Worm (Caenorhabditis elegans): ENCODE results near the gene twk-14.

The twk-14 gene

ce11 chrV:12352445-12352844, 43.1 kb downstream of the twk-14 start, which contains the start of gene sqt-3:
Gene sqt-3, plus strand, starts transcription at chrV:12352745.
- no peak for TF ChIP-seq F37B4.10 (GFP tag; IDR thresholded peaks at IDR 0.05)
- TF ChIP-seq T26A5.8 (tag; optimal IDR thresholded peaks at IDR 0.05): no peak
- no peak for TF ChIP-seq madf-8 (GFP tag; conservative IDR thresholded peaks at IDR 0.05)
- TF ChIP-seq B0019.2 (GFP tag; conservative IDR thresholded peaks at IDR 0.05): no peak
- no peak for TF ChIP-seq lir-1 (GFP tag; conservative IDR thresholded peaks at IDR 0.05)
- TF ChIP-seq unc-62 (GFP tag; optimal IDR thresholded peaks at IDR 0.05): no peak
- no peak for TF ChIP-seq ama-1 (optimal IDR thresholded peaks at IDR 0.05)
- TF ChIP-seq ama-1 (GFP tag; optimal IDR thresholded peaks at IDR 0.05): no peak
- no peak for TF ChIP-seq nhr-80 (tag; optimal IDR thresholded peaks at IDR 0.05)
- no peak for TF ChIP-seq egrh-3 (GFP tag; IDR thresholded peaks at IDR 0.05)
- no peak for TF ChIP-seq mxl-1 (tag; optimal IDR thresholded peaks at IDR 0.05)
- no peak for TF ChIP-seq somi-1 (GFP tag; optimal IDR thresholded peaks at IDR 0.05)
- TF ChIP-seq ceh-79 (tag; optimal IDR thresholded peaks at IDR 0.05): no peak
- TF ChIP-seq lsy-27 (tag; optimal IDR thresholded peaks at IDR 0.05; ENCODE audit: borderline replicate concordance, insufficient read depth): no peak
- TF ChIP-seq tbp1 (GFP tag; optimal IDR thresholded peaks at IDR 0.05): no peak
- no peak for TF ChIP-seq rpc-1 (optimal IDR thresholded peaks at IDR 0.05)
- TF ChIP-seq rpc-1 (tag; optimal IDR thresholded peaks at IDR 0.05): no peak
- TF ChIP-seq F55B11.4 (tag; optimal IDR thresholded peaks at IDR 0.05; ENCODE audit: borderline replicate concordance, insufficient read depth): no peak
- TF ChIP-seq F10E7.11 (tag; optimal IDR thresholded peaks at IDR 0.05): no peak
- TF ChIP-seq bed-1 (GFP tag; IDR thresholded peaks at IDR 0.05): no peak
- TF ChIP-seq lsl-1 (GFP tag; optimal IDR thresholded peaks at IDR 0.05): no peak

DNA sequence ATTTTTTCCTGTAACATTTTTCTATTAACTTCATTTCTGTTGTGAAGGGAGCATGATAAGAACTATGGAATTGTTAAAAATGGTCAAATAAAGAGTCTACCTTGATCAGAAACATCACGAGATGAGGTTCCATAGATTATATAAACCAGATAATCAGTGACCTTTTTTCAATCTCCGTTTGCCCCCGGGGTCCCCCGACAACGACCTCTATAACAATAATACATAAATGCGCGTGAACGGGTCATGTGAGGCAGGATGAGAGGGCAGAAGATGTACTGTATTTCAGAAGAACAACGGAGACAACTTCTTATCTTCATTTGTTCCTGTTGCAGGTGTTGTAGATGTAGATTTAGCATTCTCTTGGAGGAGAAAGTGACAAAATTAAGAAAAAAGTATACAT, 43.7 kb downstream of the twk-14 start:
- TF ChIP-seq lin-26 (GFP tag; IDR thresholded peaks at IDR 0.05) (0 out of 2 replicates have a peak, but pooled peaks have one; percentile 12), ama-1 (optimal IDR thresholded peaks at IDR 0.05) (no peak), ama-1 (GFP tag; optimal IDR thresholded peaks at IDR 0.05) (no peak)

DNA sequence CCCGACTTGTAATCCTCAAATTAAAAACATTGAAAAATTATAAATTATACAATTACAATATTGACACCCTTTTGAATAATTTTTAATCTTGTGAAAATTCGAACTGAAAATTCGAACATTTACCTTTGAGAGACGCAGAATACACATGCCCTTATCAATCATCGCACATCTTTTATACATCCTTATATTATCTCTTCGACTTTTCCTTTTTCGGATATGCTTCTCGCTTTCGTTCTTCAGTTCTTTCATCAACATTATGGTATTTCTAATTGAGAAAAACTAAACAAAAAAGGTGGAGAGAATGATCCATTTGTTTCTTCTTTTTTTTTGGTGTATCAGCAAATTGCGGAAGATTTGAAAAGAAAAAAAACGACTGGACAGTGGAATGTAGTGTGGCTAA, 46.1 kb downstream of the twk-14 start:
- TF ChIP-seq attf-5 (GFP tag; optimal IDR thresholded peaks at IDR 0.05) (no peak), F10E7.11 (tag; optimal IDR thresholded peaks at IDR 0.05) (no peak), nfyb-1 (GFP tag; IDR thresholded peaks at IDR 0.05) (no peak), let-607 (tag; optimal IDR thresholded peaks at IDR 0.05) (no peak), zim-3 (tag; optimal IDR thresholded peaks at IDR 0.05) (no peak), Y56A3A.18 (GFP tag; IDR thresholded peaks at IDR 0.05) (no peak), pha-4 (tag; optimal IDR thresholded peaks at IDR 0.05) (no peak), fkh-3 (tag; optimal IDR thresholded peaks at IDR 0.05) (no peak), die-1 (tag; optimal IDR thresholded peaks at IDR 0.05) (no peak), gei-17 (GFP tag; optimal IDR thresholded peaks at IDR 0.05) (no peak), athp-1 (tag; optimal IDR thresholded peaks at IDR 0.05) (no peak), tbx-9 (tag; optimal IDR thresholded peaks at IDR 0.05; ENCODE audit: borderline replicate concordance) (no peak), snpc-3.4 (tag; optimal IDR thresholded peaks at IDR 0.05) (no peak), ZK185.1 (tag; optimal IDR thresholded peaks at IDR 0.05; ENCODE audit: poor library complexity, severe bottlenecking) (no peak)

DNA sequence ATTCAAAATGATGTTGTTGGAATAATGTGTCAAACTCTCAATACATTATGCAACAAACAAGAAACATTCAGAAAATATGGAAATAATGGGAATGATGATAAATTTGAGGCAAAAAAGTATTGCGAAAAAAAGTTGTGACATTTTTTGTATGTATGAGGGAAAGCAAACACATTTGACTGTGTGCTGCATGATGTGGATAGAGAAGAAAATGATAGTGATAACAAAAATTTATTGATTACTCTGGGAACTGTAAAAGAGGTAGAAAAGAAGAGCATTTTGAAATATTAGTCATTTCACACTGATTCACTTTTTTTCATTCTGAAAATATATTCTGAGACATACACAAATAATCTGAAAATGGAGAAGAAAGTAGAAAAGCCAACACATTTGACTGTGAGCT, 47.7 kb downstream of the twk-14 start:
- TF ChIP-seq nhr-80 (tag; optimal IDR thresholded peaks at IDR 0.05): peak; percentile 37
- no peak for TF ChIP-seq ztf-28 (GFP tag; IDR thresholded peaks at IDR 0.05)

Measured in whole organism, young adult.